Worm (Caenorhabditis elegans): Measurements from ENCODE around the gene paf-2.
"Not testable (repeated sequence)": the region's sequence is repeated elsewhere in the genome, so short reads cannot be mapped to it uniquely, and the experiment has no call there.

paf-2 gene

DNA sequence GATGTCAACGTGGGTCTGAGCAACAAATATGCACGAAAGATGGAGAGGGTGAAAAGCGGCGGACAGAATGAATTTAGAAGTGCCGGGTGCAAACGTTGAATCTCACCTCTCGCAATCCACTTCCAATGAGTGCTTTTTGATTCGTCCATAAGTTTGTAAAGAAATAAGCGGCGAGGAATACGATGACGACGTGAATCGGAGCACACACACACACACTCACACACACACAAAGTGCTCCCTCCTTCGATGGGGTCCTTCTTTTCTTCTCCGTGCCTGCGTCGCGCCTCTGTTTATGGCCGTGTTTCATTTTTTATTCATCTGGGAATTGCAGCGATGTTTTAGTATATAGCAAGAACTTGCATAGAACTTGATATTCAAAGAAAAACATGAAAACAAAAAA lies at the start of gene paf-2:
Gene paf-2 (minus strand): TSS at position 290 of the 400 bp plus-strand sequence.
- TF ChIP-seq cnd-1 (tag; optimal IDR thresholded peaks at IDR 0.05), result no peak

DNA sequence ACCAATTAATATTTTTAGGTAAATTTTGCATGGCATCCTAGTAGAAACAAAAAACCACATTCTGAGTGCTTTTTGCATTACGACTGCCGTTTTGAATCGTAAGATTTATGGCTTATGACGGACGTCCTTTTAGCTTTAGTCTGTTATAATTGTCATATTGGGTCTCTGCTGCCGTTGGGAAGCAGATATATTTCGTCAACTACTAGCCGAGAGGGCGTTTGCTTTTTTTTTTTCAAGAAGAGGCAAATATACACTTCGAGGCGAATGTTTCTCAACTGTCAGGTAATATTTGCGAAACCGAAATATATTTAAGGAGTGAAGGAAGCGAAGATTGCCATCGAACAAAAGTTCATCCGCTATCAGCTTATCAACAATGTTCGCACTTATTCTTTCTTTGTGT lies 46.4 kb upstream of the paf-2 start, which contains the start of gene F14H12.3:
Gene F14H12.3 (plus strand): TSS at position 301 of the 400 bp plus-strand sequence.
- TF ChIP-seq tbx-8 (GFP tag; optimal IDR thresholded peaks at IDR 0.05) (no peak), hlh-1 (tag; optimal IDR thresholded peaks at IDR 0.05) (no peak), flh-1 (GFP tag; optimal IDR thresholded peaks at IDR 0.05) (no peak), mls-2 (tag; optimal IDR thresholded peaks at IDR 0.05) (no peak), elt-1 (tag; optimal IDR thresholded peaks at IDR 0.05; ENCODE audit: borderline replicate concordance, insufficient read depth) (no peak), lin-13 (tag; optimal IDR thresholded peaks at IDR 0.05) (no peak), mab-5 (tag; optimal IDR thresholded peaks at IDR 0.05) (no peak), snpc-4 (tag; optimal IDR thresholded peaks at IDR 0.05) (no peak), blmp-1 (tag; optimal IDR thresholded peaks at IDR 0.05) (no peak), nhr-237 (tag; optimal IDR thresholded peaks at IDR 0.05) (no peak), ceh-83 (GFP tag; optimal IDR thresholded peaks at IDR 0.05) (no peak), nhr-2 (tag; optimal IDR thresholded peaks at IDR 0.05) (no peak), drap-1 (GFP tag; optimal IDR thresholded peaks at IDR 0.05) (no peak), zip-8 (tag; optimal IDR thresholded peaks at IDR 0.05) (no peak)

DNA sequence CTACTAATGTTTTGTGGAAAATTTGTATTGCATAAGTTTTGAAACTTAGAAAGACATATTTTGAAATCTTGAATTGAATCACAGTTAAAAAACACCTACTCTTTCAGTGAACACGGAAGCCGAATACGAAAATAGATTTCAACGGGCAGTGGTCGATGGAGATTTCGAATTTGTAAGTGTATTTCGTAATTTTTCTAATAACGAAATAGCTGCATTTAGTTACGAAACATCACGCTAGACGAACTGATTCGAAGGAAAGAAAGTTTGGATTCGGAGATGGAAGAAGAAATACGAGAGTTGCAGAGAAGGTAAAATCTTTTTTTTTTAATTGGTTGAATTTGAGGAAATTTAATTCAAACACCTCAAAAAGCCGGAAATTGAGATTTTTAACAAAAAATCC lies 45.2 kb upstream of the paf-2 start:
- TF ChIP-seq mab-5 (tag; optimal IDR thresholded peaks at IDR 0.05) (no peak), elt-1 (tag; optimal IDR thresholded peaks at IDR 0.05; ENCODE audit: borderline replicate concordance, insufficient read depth) (no peak), cnd-1 (tag; optimal IDR thresholded peaks at IDR 0.05) (no peak), nhr-237 (tag; optimal IDR thresholded peaks at IDR 0.05) (no peak), nhr-76 (tag; optimal IDR thresholded peaks at IDR 0.05) (no peak), blmp-1 (tag; optimal IDR thresholded peaks at IDR 0.05) (no peak), sem-2 (GFP tag; optimal IDR thresholded peaks at IDR 0.05) (no peak), bed-3 (GFP tag; optimal IDR thresholded peaks at IDR 0.05) (no peak), ceh-43 (GFP tag; optimal IDR thresholded peaks at IDR 0.05) (no peak), ham-2 (GFP tag; optimal IDR thresholded peaks at IDR 0.05) (no peak), ces-1 (GFP tag; optimal IDR thresholded peaks at IDR 0.05) (no peak), unc-120 (tag; optimal IDR thresholded peaks at IDR 0.05; ENCODE audit: poor library complexity, severe bottlenecking) (no peak), mep-1 (tag; optimal IDR thresholded peaks at IDR 0.05) (no peak), tbx-8 (GFP tag; optimal IDR thresholded peaks at IDR 0.05) (no peak), pha-4 (tag; optimal IDR thresholded peaks at IDR 0.05) (no peak), unc-62 (GFP tag; optimal IDR thresholded peaks at IDR 0.05) (no peak), drap-1 (GFP tag; optimal IDR thresholded peaks at IDR 0.05) (no peak), nhr-28 (tag; optimal IDR thresholded peaks at IDR 0.05) (no peak), sptf-1 (tag; optimal IDR thresholded peaks at IDR 0.05) (no peak), elt-3 (tag; optimal IDR thresholded peaks at IDR 0.05) (no peak)

DNA sequence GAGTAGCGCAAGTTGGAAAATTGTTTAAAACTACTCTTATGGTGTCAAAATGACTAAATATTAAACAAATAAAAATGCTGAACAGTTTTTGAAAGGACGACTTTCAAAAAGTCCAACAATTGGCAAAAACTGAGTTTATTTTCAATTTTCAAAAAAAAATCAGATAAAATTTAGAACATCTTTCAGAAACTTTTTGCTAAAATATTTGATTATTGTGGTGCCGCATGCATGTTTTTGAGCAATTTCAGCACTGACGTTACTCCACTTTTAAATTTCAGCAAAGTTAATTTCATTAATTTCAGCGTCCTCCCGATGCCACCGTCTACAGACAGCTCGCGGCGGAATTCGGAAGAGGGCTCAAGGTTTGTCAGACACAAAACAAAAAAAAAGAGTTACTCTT lies 41.8 kb upstream of the paf-2 start, which contains the start of gene cst-1:
Gene cst-1 (plus strand): TSS at position 301 of the 400 bp plus-strand sequence.
- not testable (repeated sequence) for TF ChIP-seq ces-1 (GFP tag; optimal IDR thresholded peaks at IDR 0.05); unc-39 (tag; optimal IDR thresholded peaks at IDR 0.05); ceh-83 (GFP tag; optimal IDR thresholded peaks at IDR 0.05)

DNA sequence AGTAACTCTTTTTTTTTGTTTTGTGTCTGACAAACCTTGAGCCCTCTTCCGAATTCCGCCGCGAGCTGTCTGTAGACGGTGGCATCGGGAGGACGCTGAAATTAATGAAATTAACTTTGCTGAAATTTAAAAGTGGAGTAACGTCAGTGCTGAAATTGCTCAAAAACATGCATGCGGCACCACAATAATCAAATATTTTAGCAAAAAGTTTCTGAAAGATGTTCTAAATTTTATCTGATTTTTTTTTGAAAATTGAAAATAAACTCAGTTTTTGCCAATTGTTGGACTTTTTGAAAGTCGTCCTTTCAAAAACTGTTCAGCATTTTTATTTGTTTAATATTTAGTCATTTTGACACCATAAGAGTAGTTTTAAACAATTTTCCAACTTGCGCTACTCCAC lies 38.4 kb upstream of the paf-2 start, which contains the start of gene cst-2:
Gene cst-2 (minus strand): TSS at position 101 of the 400 bp plus-strand sequence.
- TF ChIP-seq tbx-8 (GFP tag; optimal IDR thresholded peaks at IDR 0.05); nhr-237 (tag; optimal IDR thresholded peaks at IDR 0.05); sem-2 (GFP tag; optimal IDR thresholded peaks at IDR 0.05): not testable (repeated sequence)

DNA sequence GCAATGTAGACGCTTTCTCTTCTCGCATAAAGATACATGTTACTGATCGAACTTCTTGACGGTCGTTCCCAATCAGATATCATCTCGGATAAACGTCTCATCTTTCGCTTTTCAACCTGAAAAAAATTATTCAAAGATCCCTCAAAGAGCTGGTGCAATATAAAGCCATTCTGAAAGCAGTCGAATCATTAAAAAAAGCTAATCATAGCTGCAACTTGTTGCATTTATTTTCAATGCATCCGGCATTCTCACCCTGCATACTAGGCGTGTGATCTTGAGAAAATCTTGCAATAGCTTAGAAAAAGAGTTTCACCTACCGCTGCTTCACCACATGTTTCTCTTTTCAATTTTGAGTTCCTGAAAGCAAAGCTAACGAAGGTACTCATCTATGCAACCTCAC lies 34.8 kb upstream of the paf-2 start, which contains the start of gene C24A8.6:
Gene C24A8.6 (minus strand): TSS at position 101 of the 400 bp plus-strand sequence.
- not testable (repeated sequence) for TF ChIP-seq ceh-39, pha-4, nhr-12 (tag; optimal IDR thresholded peaks at IDR 0.05)

Data from whole organism, mixed stage, embryonic.